Worm (Caenorhabditis elegans) whole organism, L2 larva: ENCODE measurements around the gene F49E12.12.

Source experiments
- Y55F3AM.14 ChIP-seq: fragments of 200-800 bp; sonication (Bioruptor generic); optimal IDR thresholded peaks from 2 replicates; lab custom pipeline; 2018; ENCODE audit warnings: mild to moderate bottlenecking, missing genetic modification characterization, missing compliant biosample characterization
- ZK546.5 ChIP-seq: sonication (generic microtip); optimal IDR thresholded peaks from 2 replicates; lab custom pipeline; 2017; ENCODE audit warnings: missing biosample characterization, missing genetic modification characterization
- ama-1 ChIP-seq: fragments of 150-350 bp; optimal IDR thresholded peaks from 2 replicates; lab custom pipeline; 2018; ENCODE audit warnings: inconsistent platforms
- egl-27 ChIP-seq: sonication (generic microtip); optimal IDR thresholded peaks from 3 replicates; lab custom pipeline; 2017; ENCODE audit warnings: missing biosample characterization, missing genetic modification reagents, missing genetic modification characterization
- lin-13 ChIP-seq: fragments of 150-350 bp; optimal IDR thresholded peaks from 2 replicates; lab custom pipeline; 2014; ENCODE audit warnings: missing biosample characterization, missing genetic modification reagents, missing genetic modification characterization
- lin-39 ChIP-seq: fragments of 150-350 bp; optimal IDR thresholded peaks from 2 replicates; lab custom pipeline; 2014; ENCODE audit warnings: missing biosample characterization, missing genetic modification reagents, missing genetic modification characterization
- mab-5 ChIP-seq: fragments of 150-350 bp; optimal IDR thresholded peaks from 2 replicates; lab custom pipeline; 2014; ENCODE audit warnings: missing biosample characterization, missing genetic modification characterization
- nhr-77 ChIP-seq: fragments of 150-350 bp; optimal IDR thresholded peaks from 2 replicates; lab custom pipeline; 2014; ENCODE audit warnings: missing biosample characterization, missing genetic modification characterization
- sem-4 ChIP-seq: fragments of 150-350 bp; optimal IDR thresholded peaks from 2 replicates; lab custom pipeline; 2014; ENCODE audit warnings: missing biosample characterization, missing genetic modification reagents, missing genetic modification characterization
- unc-62 ChIP-seq: fragments of 150-350 bp; optimal IDR thresholded peaks from 2 replicates; lab custom pipeline; 2014; ENCODE audit warnings: missing biosample characterization, missing genetic modification reagents, missing genetic modification characterization
- ztf-4 ChIP-seq: fragments of 150-350 bp; optimal IDR thresholded peaks from 2 replicates; lab custom pipeline; 2014; ENCODE audit warnings: missing biosample characterization, missing genetic modification characterization

ce11 chrII:8399064-8399463 lies 17.8 kb downstream of the F49E12.12 start, which contains the start of gene dod-23:
- TF ChIP-seq sem-4 (tag; lab: Kevin White, UChicago) (no peak), egl-27 (tag; lab: Kevin White, UChicago) (no peak), ama-1 (no peak), lin-39 (tag; lab: Kevin White, UChicago) (no peak), unc-62 (GFP tag; lab: Kevin White, UChicago) (no peak), nhr-77 (tag; lab: Kevin White, UChicago) (no peak), ZK546.5 (tag; lab: Kevin White, UChicago) (no peak), lin-13 (GFP tag; lab: Kevin White, UChicago) (no peak), mab-5 (tag; lab: Kevin White, UChicago) (no peak), ztf-4 (tag; lab: Kevin White, UChicago) (no peak), Y55F3AM.14 (no peak)
